Worm (Caenorhabditis elegans) whole organism, L4 larva: Measurements from ENCODE around the gene cyn-16.

Experiments
- F10B5.3 ChIP-seq: sonication (generic microtip); optimal IDR thresholded peaks from 2 replicates; lab custom pipeline; 2016; ENCODE audit warnings: mild to moderate bottlenecking, missing genetic modification characterization, missing compliant biosample characterization
- F49E8.2 ChIP-seq: sonication (generic microtip); optimal IDR thresholded peaks from 2 replicates; lab custom pipeline; 2016; ENCODE audit warnings: missing compliant biosample characterization, mild to moderate bottlenecking, missing genetic modification characterization, borderline replicate concordance
- Y48G9A.11 ChIP-seq: fragments of 200-800 bp; sonication (Bioruptor generic); IDR thresholded peaks from 2 replicates; pipeline ENCODE4 v1.3.6; 2022; ENCODE audit warnings: missing genetic modification reagents, missing genetic modification characterization, missing compliant biosample characterization
- Y5F2A.4 ChIP-seq: fragments of 200-800 bp; sonication (Bioruptor generic); optimal IDR thresholded peaks from 2 replicates; lab custom pipeline; 2018; ENCODE audit warnings: mild to moderate bottlenecking, missing genetic modification characterization, missing compliant biosample characterization
- Y75B8A.6 ChIP-seq: fragments of 200-800 bp; sonication (Bioruptor generic); IDR thresholded peaks from 2 replicates; pipeline ENCODE4 v1.3.6; 2022; ENCODE audit warnings: missing genetic modification reagents, missing genetic modification characterization, missing compliant biosample characterization
- ZK337.2 ChIP-seq: fragments of 200-800 bp; sonication (Bioruptor generic); IDR thresholded peaks from 2 replicates; pipeline ENCODE4 v1.3.6; 2022; ENCODE audit warnings: missing genetic modification reagents, missing genetic modification characterization, missing compliant biosample characterization
- ZK546.5 ChIP-seq, 2 experiments: sonication (generic microtip); optimal IDR thresholded peaks; 2 replicates each; lab custom pipeline; 2017; ENCODE audit warnings: missing biosample characterization in 2 of 2, missing genetic modification characterization in 2 of 2
- aly-2 ChIP-seq: sonication (generic microtip); optimal IDR thresholded peaks from 2 replicates; lab custom pipeline; 2018; ENCODE audit warnings: missing biosample characterization, missing genetic modification characterization
- ceh-28 ChIP-seq: fragments of 150-350 bp; optimal IDR thresholded peaks from 2 replicates; lab custom pipeline; 2014; ENCODE audit warnings: missing biosample characterization, missing genetic modification reagents, missing genetic modification characterization
- ctbp-1 ChIP-seq: fragments of 200-800 bp; sonication (Bioruptor generic); IDR thresholded peaks from 2 replicates; pipeline ENCODE4 v1.3.6; 2022; ENCODE audit warnings: missing genetic modification reagents, missing genetic modification characterization, missing compliant biosample characterization
- daf-12 ChIP-seq: fragments of 150-350 bp; optimal IDR thresholded peaks from 2 replicates; lab custom pipeline; 2014; ENCODE audit warnings: missing biosample characterization, missing genetic modification reagents, missing genetic modification characterization
- daf-16 ChIP-seq, 3 experiments: sonication (generic microtip); optimal IDR thresholded peaks; 2 replicates each; lab custom pipeline; 2016 to 2017; ENCODE audit warnings: missing genetic modification characterization in 3 of 3, missing genetic modification reagents in 3 of 3, mild to moderate bottlenecking in 2 of 3, missing compliant biosample characterization in 2 of 3, missing biosample characterization in 1 of 3, moderate library complexity in 1 of 3
- daf-19 ChIP-seq: fragments of 200-800 bp; sonication (Bioruptor generic); conservative IDR thresholded peaks from 2 replicates; pipeline ENCODE4 v1.3.6; 2022; ENCODE audit warnings: missing genetic modification characterization, missing compliant biosample characterization
- dmd-9 ChIP-seq: fragments of 200-800 bp; sonication (Bioruptor generic); IDR thresholded peaks from 2 replicates; pipeline ENCODE4 v1.3.6; 2022; ENCODE audit warnings: missing genetic modification reagents, missing genetic modification characterization, missing compliant biosample characterization
- duxl-1 ChIP-seq: sonication (generic microtip); optimal IDR thresholded peaks from 2 replicates; lab custom pipeline; 2016; ENCODE audit warnings: mild to moderate bottlenecking, missing genetic modification characterization, moderate library complexity, missing compliant biosample characterization; ENCODE audit not compliant: poor library complexity
- dve-1 ChIP-seq: sonication (generic microtip); optimal IDR thresholded peaks from 2 replicates; lab custom pipeline; 2017; ENCODE audit warnings: antibody characterized with exemption, mild to moderate bottlenecking, missing genetic modification characterization, missing compliant biosample characterization; ENCODE audit not compliant: insufficient read depth
- egl-27 ChIP-seq: sonication (generic microtip); optimal IDR thresholded peaks from 3 replicates; lab custom pipeline; 2017; ENCODE audit warnings: missing biosample characterization, missing genetic modification reagents, missing genetic modification characterization
- fkh-10 ChIP-seq: fragments of 150-350 bp; optimal IDR thresholded peaks from 2 replicates; lab custom pipeline; 2014; ENCODE audit warnings: missing biosample characterization, missing genetic modification reagents, missing genetic modification characterization
- fos-1 ChIP-seq: fragments of 150-350 bp; optimal IDR thresholded peaks from 2 replicates; lab custom pipeline; 2014; ENCODE audit warnings: missing biosample characterization, missing genetic modification characterization
- hif-1 ChIP-seq, 2 experiments: sonication (generic microtip); optimal IDR thresholded peaks; 2 replicates each; lab custom pipeline; 2016 to 2017; ENCODE audit warnings: missing compliant biosample characterization in 2 of 2, missing genetic modification characterization in 2 of 2, missing genetic modification reagents in 2 of 2, missing genotype in 2 of 2, mild to moderate bottlenecking in 1 of 2
- hmg-1.1 ChIP-seq: fragments of 200-800 bp; sonication (Bioruptor generic); IDR thresholded peaks from 2 replicates; pipeline ENCODE4 v1.3.6; 2022; ENCODE audit warnings: missing genetic modification reagents, missing genetic modification characterization, missing compliant biosample characterization
- lin-13 ChIP-seq: fragments of 150-350 bp; optimal IDR thresholded peaks from 2 replicates; lab custom pipeline; 2014; ENCODE audit warnings: missing biosample characterization, missing genetic modification reagents, missing genetic modification characterization
- lin-15B ChIP-seq: fragments of 150-350 bp; sonication (generic microtip); optimal IDR thresholded peaks from 3 replicates; lab custom pipeline; 2014; ENCODE audit warnings: missing biosample characterization, missing genetic modification characterization
- lin-29 ChIP-seq: fragments of 200-800 bp; sonication (Bioruptor generic); IDR thresholded peaks from 2 replicates; pipeline ENCODE4 v1.3.6; 2022; ENCODE audit warnings: missing genetic modification reagents, missing genetic modification characterization, missing compliant biosample characterization
- lin-39 ChIP-seq: fragments of 150-350 bp; optimal IDR thresholded peaks from 2 replicates; lab custom pipeline; 2014; ENCODE audit warnings: missing biosample characterization, missing genetic modification reagents, missing genetic modification characterization
- madf-9 ChIP-seq: fragments of 200-800 bp; sonication (Bioruptor generic); conservative IDR thresholded peaks from 2 replicates; pipeline ENCODE4 v1.3.6; 2022; ENCODE audit warnings: missing genetic modification reagents, missing genetic modification characterization, missing compliant biosample characterization
- mep-1 ChIP-seq: fragments of 150-350 bp; sonication (generic microtip); optimal IDR thresholded peaks from 3 replicates; lab custom pipeline; 2014; ENCODE audit warnings: missing biosample characterization, missing genetic modification characterization
- mxl-2 ChIP-seq: fragments of 200-800 bp; sonication (Bioruptor generic); conservative IDR thresholded peaks from 2 replicates; pipeline ENCODE4 v1.3.6; 2022; ENCODE audit warnings: missing genetic modification reagents, missing genetic modification characterization, missing compliant biosample characterization
- nhr-102 ChIP-seq: sonication (generic microtip); optimal IDR thresholded peaks from 2 replicates; lab custom pipeline; 2016; ENCODE audit warnings: mild to moderate bottlenecking, missing genetic modification characterization, moderate library complexity, missing compliant biosample characterization
- nhr-11 ChIP-seq: fragments of 150-350 bp; optimal IDR thresholded peaks from 2 replicates; lab custom pipeline; 2014; ENCODE audit warnings: missing biosample characterization, missing genetic modification characterization
- nhr-111 ChIP-seq: fragments of 200-800 bp; sonication (Bioruptor generic); optimal IDR thresholded peaks from 2 replicates; lab custom pipeline; 2018; ENCODE audit warnings: mild to moderate bottlenecking, missing genetic modification characterization, missing compliant biosample characterization
- nhr-25 ChIP-seq: sonication (generic microtip); optimal IDR thresholded peaks from 2 replicates; lab custom pipeline; 2017; ENCODE audit warnings: missing genetic modification characterization, mild to moderate bottlenecking, missing compliant biosample characterization, antibody characterized with exemption, moderate library complexity, borderline replicate concordance; ENCODE audit not compliant: insufficient read depth
- nhr-28 ChIP-seq: fragments of 150-350 bp; optimal IDR thresholded peaks from 2 replicates; lab custom pipeline; 2014; ENCODE audit warnings: missing biosample characterization, missing genetic modification characterization
- nhr-41 ChIP-seq: fragments of 200-800 bp; sonication (Bioruptor generic); IDR thresholded peaks from 2 replicates; pipeline ENCODE4 v1.3.6; 2022; ENCODE audit warnings: missing genetic modification reagents, missing genetic modification characterization, missing compliant biosample characterization
- nhr-42 ChIP-seq: fragments of 200-800 bp; sonication (Bioruptor generic); IDR thresholded peaks from 2 replicates; pipeline ENCODE4 v1.3.6; 2022; ENCODE audit warnings: missing genetic modification characterization, missing compliant biosample characterization
- nhr-6 ChIP-seq: fragments of 150-350 bp; optimal IDR thresholded peaks from 2 replicates; lab custom pipeline; 2014; ENCODE audit warnings: missing biosample characterization, missing genetic modification characterization
- pha-4 ChIP-seq, 2 experiments: fragments of 150-350 bp in 1 of 2; fragments of 200-800 bp in 1 of 2; sonication (Bioruptor generic) in 1 of 2; IDR thresholded peaks in 1 of 2; optimal IDR thresholded peaks in 1 of 2; 2 replicates each; pipeline versions ENCODE4 v1.3.6 to Lab custom; 2014 to 2022; ENCODE audit warnings: missing genetic modification characterization in 2 of 2, missing genetic modification reagents in 2 of 2, missing biosample characterization in 1 of 2, missing compliant biosample characterization in 1 of 2
- rbr-2 ChIP-seq: sonication (generic microtip); optimal IDR thresholded peaks from 2 replicates; lab custom pipeline; 2016; ENCODE audit warnings: missing genotype, missing genetic modification characterization, missing compliant biosample characterization
- saeg-2 ChIP-seq: fragments of 200-800 bp; sonication (Bioruptor generic); IDR thresholded peaks from 2 replicates; pipeline ENCODE4 v1.3.6; 2022; ENCODE audit warnings: missing genetic modification reagents, missing genetic modification characterization, missing compliant biosample characterization
- skn-1 ChIP-seq: fragments of 150-350 bp; optimal IDR thresholded peaks from 2 replicates; lab custom pipeline; 2014; ENCODE audit warnings: missing biosample characterization, missing genetic modification characterization
- snpc-1.2 ChIP-seq: fragments of 200-800 bp; sonication (Bioruptor generic); IDR thresholded peaks from 2 replicates; pipeline ENCODE4 v1.3.6; 2022; ENCODE audit warnings: missing genetic modification reagents, missing genetic modification characterization, missing compliant biosample characterization
- snpc-4 ChIP-seq: fragments of 150-350 bp; optimal IDR thresholded peaks from 2 replicates; lab custom pipeline; 2014; ENCODE audit warnings: missing biosample characterization, missing genetic modification characterization
- spr-1 ChIP-seq: sonication (generic microtip); optimal IDR thresholded peaks from 2 replicates; lab custom pipeline; 2016; ENCODE audit warnings: mild to moderate bottlenecking, missing genetic modification characterization, missing compliant biosample characterization
- tra-1 ChIP-seq: fragments of 200-800 bp; sonication (Bioruptor generic); IDR thresholded peaks from 2 replicates; pipeline ENCODE4 v1.3.6; 2022; ENCODE audit warnings: missing genetic modification reagents, missing genetic modification characterization, missing compliant biosample characterization
- vab-7 ChIP-seq: fragments of 200-800 bp; sonication (Bioruptor generic); IDR thresholded peaks from 2 replicates; pipeline ENCODE4 v1.3.6; 2022; ENCODE audit warnings: missing genetic modification reagents, missing genetic modification characterization, missing compliant biosample characterization
- zag-1 ChIP-seq: fragments of 150-350 bp; optimal IDR thresholded peaks from 2 replicates; lab custom pipeline; 2014; ENCODE audit warnings: missing biosample characterization, missing genetic modification characterization
- zfp-2 ChIP-seq: sonication (generic microtip); optimal IDR thresholded peaks from 2 replicates; lab custom pipeline; 2016; ENCODE audit warnings: mild to moderate bottlenecking, missing genetic modification characterization, missing compliant biosample characterization
- zip-11 ChIP-seq: fragments of 200-800 bp; sonication (Bioruptor generic); IDR thresholded peaks from 2 replicates; pipeline ENCODE4 v1.3.6; 2022; ENCODE audit warnings: missing genetic modification characterization, missing compliant biosample characterization
- zip-2 ChIP-seq: fragments of 150-350 bp; optimal IDR thresholded peaks from 2 replicates; lab custom pipeline; 2014; ENCODE audit warnings: missing biosample characterization, missing genetic modification characterization
- ztf-7 ChIP-seq: fragments of 150-350 bp; optimal IDR thresholded peaks from 2 replicates; lab custom pipeline; 2014; ENCODE audit warnings: missing biosample characterization, missing genetic modification characterization

Gene cyn-16

DNA sequence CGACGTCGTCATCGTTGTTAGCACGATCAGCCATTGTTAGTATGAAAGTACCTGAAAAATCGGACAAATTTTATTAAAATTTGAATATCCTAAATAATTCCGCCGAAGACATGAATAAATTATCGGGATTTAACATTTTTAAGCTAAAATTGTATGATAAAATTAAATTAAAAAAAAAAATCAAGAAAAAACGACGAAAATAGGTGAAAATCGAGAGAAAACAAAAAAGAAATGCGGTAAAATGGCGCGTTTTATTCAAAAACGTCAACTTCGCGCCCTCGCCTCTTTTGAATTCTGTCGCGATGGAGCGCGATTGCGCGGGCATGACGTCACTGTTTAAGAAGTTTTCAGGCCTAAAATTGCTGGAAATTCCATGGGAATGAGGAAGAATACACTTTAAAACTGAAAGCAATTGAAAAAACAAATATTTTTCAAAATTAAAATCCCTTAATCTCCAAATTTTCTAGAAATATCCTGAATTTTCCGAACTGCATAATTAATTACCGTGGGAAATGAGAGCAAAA, 29.9 kb downstream of the cyn-16 start, which contains the start of gene mcm-2 (continued):
- TF ChIP-seq nhr-111 (GFP tag; lab: Kevin White, UChicago) (no peak), nhr-41 (GFP tag; lab: Robert Waterston, UW) (no peak), lin-15B (no peak), egl-27 (no peak), saeg-2 (GFP tag; lab: Robert Waterston, UW) (no peak), snpc-1.2 (GFP tag; lab: Robert Waterston, UW) (0 out of 2 replicates have a peak, but pooled peaks have one; percentile 41), lin-39 (tag; lab: Kevin White, UChicago) (no peak), mep-1 (no peak), Y75B8A.6 (GFP tag; lab: Robert Waterston, UW) (no peak), tra-1 (GFP tag; lab: Robert Waterston, UW) (no peak), daf-16 (GFP tag; optimal IDR thresholded peaks at IDR 0.05; lab: Kevin White, UChicago) (no peak), daf-16 (tag; optimal IDR thresholded peaks at IDR 0.05; lab: Kevin White, UChicago) (peak; percentile 57), fos-1 (no peak), zag-1 (no peak), ztf-7 (tag; lab: Kevin White, UChicago) (no peak), lin-29 (GFP tag; lab: Robert Waterston, UW) (no peak), daf-12 (tag; lab: Kevin White, UChicago) (no peak), nhr-6 (tag; lab: Kevin White, UChicago) (no peak), pha-4 (GFP tag; IDR thresholded peaks at IDR 0.05; lab: Robert Waterston, UW) (no peak), pha-4 (tag; optimal IDR thresholded peaks at IDR 0.05; lab: Kevin White, UChicago) (no peak), snpc-4 (tag; lab: Kevin White, UChicago) (no peak), daf-19 (GFP tag; lab: Robert Waterston, UW) (no peak), dmd-9 (GFP tag; lab: Robert Waterston, UW) (no peak), dve-1 (tag; lab: Kevin White, UChicago) (no peak), ceh-28 (no peak), F10B5.3 (tag; lab: Kevin White, UChicago) (no peak), ZK337.2 (GFP tag; lab: Robert Waterston, UW) (no peak), nhr-25 (tag; lab: Kevin White, UChicago) (no peak), duxl-1 (tag; lab: Kevin White, UChicago) (no peak), zip-2 (tag; lab: Kevin White, UChicago) (no peak), hmg-1.1 (GFP tag; lab: Robert Waterston, UW) (no peak), nhr-11 (tag; lab: Kevin White, UChicago) (peak; percentile 29), vab-7 (GFP tag; lab: Robert Waterston, UW) (no peak), nhr-102 (tag; lab: Kevin White, UChicago) (no peak), nhr-28 (tag; lab: Kevin White, UChicago) (peak; percentile 29), Y48G9A.11 (GFP tag; lab: Robert Waterston, UW) (peak; percentile 88), fkh-10 (GFP tag; lab: Kevin White, UChicago) (no peak), spr-1 (tag; lab: Kevin White, UChicago) (no peak), ZK546.5 (tag; optimal IDR thresholded peaks at IDR 0.05; lab: Kevin White, UChicago) (no peak), Y5F2A.4 (no peak), madf-9 (no peak), zip-11 (GFP tag; lab: Robert Waterston, UW) (no peak), aly-2 (tag; lab: Kevin White, UChicago) (no peak), skn-1 (tag; lab: Kevin White, UChicago) (no peak), nhr-42 (GFP tag; lab: Robert Waterston, UW) (no peak), F49E8.2 (tag; lab: Kevin White, UChicago) (peak; percentile 59), ctbp-1 (GFP tag; lab: Robert Waterston, UW) (no peak), zfp-2 (no peak), rbr-2 (tag; lab: Kevin White, UChicago) (peak; percentile 8), mxl-2 (GFP tag; lab: Robert Waterston, UW) (no peak), lin-13 (peak; percentile 52), hif-1 (tag; optimal IDR thresholded peaks at IDR 0.05; lab: Kevin White, UChicago) (peak in 1 of 2 experiments; percentile 47)
